Fruit fly (Drosophila melanogaster) whole organism, embryonic: ENCODE data around the gene LysRS.

Source experiments
- Atf-2 ChIP-seq: fragments of 200-800 bp; sonication (Bioruptor generic); optimal IDR thresholded peaks from 2 replicates; lab custom pipeline; 2016; ENCODE audit warnings: missing biosample characterization, missing genetic modification characterization
- CG10267 ChIP-seq: fragments of 200-800 bp; sonication (Bioruptor generic); optimal IDR thresholded peaks from 2 replicates; lab custom pipeline; 2018; ENCODE audit warnings: missing biosample characterization, mild to moderate bottlenecking, missing genetic modification characterization, moderate library complexity
- CG10543 ChIP-seq: fragments of 200-800 bp; sonication (Bioruptor generic); optimal IDR thresholded peaks from 3 replicates; lab custom pipeline; 2017; ENCODE audit warnings: missing biosample characterization, mild to moderate bottlenecking, missing genetic modification characterization, moderate library complexity
- CG12236 ChIP-seq: fragments of 200-800 bp; sonication (Bioruptor generic); optimal IDR thresholded peaks from 2 replicates; lab custom pipeline; 2016; ENCODE audit warnings: missing biosample characterization, missing genetic modification characterization
- CG13287 ChIP-seq: fragments of 200-800 bp; sonication (Bioruptor generic); IDR thresholded peaks from 2 replicates; pipeline ENCODE4 v1.3.6; 2022; ENCODE audit warnings: missing biosample characterization, missing genetic modification characterization; ENCODE audit not compliant: partially characterized antibody
- CG13296 ChIP-seq: fragments of 200-800 bp; sonication (Bioruptor generic); optimal IDR thresholded peaks from 3 replicates; lab custom pipeline; 2018; ENCODE audit warnings: missing biosample characterization, mild to moderate bottlenecking, missing genetic modification characterization
- CG14441 ChIP-seq: fragments of 200-800 bp; sonication (Bioruptor generic); IDR thresholded peaks from 2 replicates; pipeline ENCODE4 v1.3.6; 2022; ENCODE audit warnings: missing biosample characterization, missing genetic modification characterization
- CG14860 ChIP-seq: fragments of 200-800 bp; sonication (Bioruptor generic); IDR thresholded peaks from 3 replicates; pipeline ENCODE4 v1.3.6; 2022; ENCODE audit warnings: missing biosample characterization, missing genetic modification characterization; ENCODE audit not compliant: partially characterized antibody
- CG1602 ChIP-seq: fragments of 200-800 bp; sonication (Bioruptor generic); optimal IDR thresholded peaks from 3 replicates; lab custom pipeline; 2016; ENCODE audit warnings: missing biosample characterization, missing genetic modification characterization
- CG1603 ChIP-seq: fragments of 200-800 bp; sonication (Bioruptor generic); optimal IDR thresholded peaks from 2 replicates; lab custom pipeline; 2019; ENCODE audit warnings: missing biosample characterization, mild to moderate bottlenecking, missing genetic modification characterization, moderate library complexity
- CG30020 ChIP-seq: fragments of 200-800 bp; optimal IDR thresholded peaks from 2 replicates; lab custom pipeline; 2019; ENCODE audit warnings: missing biosample characterization, mild to moderate bottlenecking, missing genetic modification characterization, moderate library complexity
- CG3065 ChIP-seq: fragments of 200-800 bp; sonication (Bioruptor generic); optimal IDR thresholded peaks from 2 replicates; lab custom pipeline; 2016; ENCODE audit warnings: missing biosample characterization, missing genetic modification characterization
- CG31224 ChIP-seq: fragments of 200-800 bp; sonication (Bioruptor generic); IDR thresholded peaks from 2 replicates; pipeline ENCODE4 v1.3.6; 2022; ENCODE audit warnings: missing biosample characterization, missing genetic modification characterization
- CG42726 ChIP-seq: fragments of 200-800 bp; sonication (Bioruptor generic); IDR thresholded peaks from 2 replicates; pipeline ENCODE4 v1.3.6; 2022; ENCODE audit warnings: missing biosample characterization, missing genetic modification characterization; ENCODE audit not compliant: partially characterized antibody
- CG4617 ChIP-seq: fragments of 200-800 bp; sonication (Bioruptor generic); optimal IDR thresholded peaks from 3 replicates; lab custom pipeline; 2016; ENCODE audit warnings: missing biosample characterization, missing genetic modification characterization, borderline replicate concordance
- CG8089 ChIP-seq: fragments of 200-800 bp; sonication (Bioruptor generic); optimal IDR thresholded peaks from 3 replicates; lab custom pipeline; 2016; ENCODE audit warnings: missing biosample characterization, missing genetic modification characterization
- CG8281 ChIP-seq: fragments of 200-800 bp; sonication (Bioruptor generic); optimal IDR thresholded peaks from 2 replicates; lab custom pipeline; 2018; ENCODE audit warnings: missing biosample characterization, mild to moderate bottlenecking, missing genetic modification characterization, moderate library complexity
- CG8765 ChIP-seq: fragments of 200-800 bp; sonication (Bioruptor generic); IDR thresholded peaks from 2 replicates; pipeline ENCODE4 v1.3.6; 2022; ENCODE audit warnings: missing biosample characterization, missing genetic modification characterization
- CrebB ChIP-seq: fragments of 200-800 bp; sonication (Bioruptor generic); optimal IDR thresholded peaks from 3 replicates; lab custom pipeline; 2018; ENCODE audit warnings: missing biosample characterization, mild to moderate bottlenecking, missing genetic modification characterization
- Dad ChIP-seq: fragments of 200-800 bp; sonication (Bioruptor generic); optimal IDR thresholded peaks from 3 replicates; lab custom pipeline; 2016; ENCODE audit warnings: missing biosample characterization, missing genetic modification characterization
- Dip3 ChIP-seq: fragments of 200-800 bp; sonication (Bioruptor generic); optimal IDR thresholded peaks from 3 replicates; lab custom pipeline; 2016; ENCODE audit warnings: missing biosample characterization, missing genetic modification characterization
- Dll ChIP-seq: fragments of 200-800 bp; sonication (Bioruptor generic); IDR thresholded peaks from 4 replicates; pipeline ENCODE4 v1.3.6; 2022; ENCODE audit warnings: missing biosample characterization, missing genetic modification characterization; ENCODE audit not compliant: partially characterized antibody
- HHEX ChIP-seq: fragments of 200-800 bp; sonication (Bioruptor generic); optimal IDR thresholded peaks from 3 replicates; lab custom pipeline; 2017; ENCODE audit warnings: missing biosample characterization, mild to moderate bottlenecking, missing genetic modification characterization, missing genetic modification reagents
- Hr3 ChIP-seq: fragments of 200-800 bp; sonication (Bioruptor generic); optimal IDR thresholded peaks from 3 replicates; lab custom pipeline; 2016; ENCODE audit warnings: missing biosample characterization, missing genetic modification characterization
- MTF-1 ChIP-seq: fragments of 200-800 bp; sonication (Bioruptor generic); optimal IDR thresholded peaks from 2 replicates; lab custom pipeline; 2018; ENCODE audit warnings: missing biosample characterization, mild to moderate bottlenecking, missing genetic modification characterization, borderline replicate concordance
- NC2β ChIP-seq: fragments of 200-800 bp; sonication (Bioruptor generic); optimal IDR thresholded peaks from 2 replicates; lab custom pipeline; 2016; ENCODE audit warnings: missing biosample characterization, missing genetic modification characterization
- Rfx ChIP-seq: fragments of 200-800 bp; sonication (Bioruptor generic); IDR thresholded peaks from 2 replicates; pipeline ENCODE4 v1.3.6; 2022; ENCODE audit warnings: missing biosample characterization, missing genetic modification characterization
- Taf1 ChIP-seq: fragments of 200-800 bp; sonication (Bioruptor generic); IDR thresholded peaks from 2 replicates; pipeline ENCODE4 v1.3.6; 2022; ENCODE audit warnings: missing biosample characterization, missing genetic modification characterization
- YL-1 ChIP-seq: fragments of 200-800 bp; sonication (Bioruptor generic); optimal IDR thresholded peaks from 3 replicates; lab custom pipeline; 2017; ENCODE audit warnings: missing biosample characterization, mild to moderate bottlenecking, missing genetic modification characterization
- bab2 ChIP-seq: fragments of 200-800 bp; sonication (Bioruptor generic); optimal IDR thresholded peaks from 2 replicates; lab custom pipeline; 2016; ENCODE audit warnings: missing biosample characterization, missing genetic modification characterization
- bigmax ChIP-seq: fragments of 200-800 bp; sonication (Bioruptor generic); optimal IDR thresholded peaks from 2 replicates; lab custom pipeline; 2018; ENCODE audit warnings: missing biosample characterization, mild to moderate bottlenecking, missing genetic modification characterization
- bsh ChIP-seq, 2 experiments: fragments of 200-800 bp; sonication (Bioruptor generic); optimal IDR thresholded peaks; 2 replicates each; lab custom pipeline; 2017 to 2018; ENCODE audit warnings: mild to moderate bottlenecking in 2 of 2, missing biosample characterization in 2 of 2, missing genetic modification characterization in 2 of 2, moderate library complexity in 1 of 2
- chinmo ChIP-seq: fragments of 200-800 bp; sonication (Bioruptor generic); IDR thresholded peaks from 4 replicates; pipeline ENCODE4 v1.3.6; 2022; ENCODE audit warnings: missing biosample characterization, missing genetic modification characterization; ENCODE audit not compliant: partially characterized antibody
- dm ChIP-seq: fragments of 200-800 bp; sonication (Bioruptor generic); optimal IDR thresholded peaks from 3 replicates; lab custom pipeline; 2016; ENCODE audit warnings: missing biosample characterization, missing genetic modification characterization
- fd64A ChIP-seq: fragments of 200-800 bp; sonication (Bioruptor generic); optimal IDR thresholded peaks from 3 replicates; lab custom pipeline; 2018; ENCODE audit warnings: missing biosample characterization, mild to moderate bottlenecking, missing genetic modification characterization
- fru ChIP-seq: fragments of >200 bp; optimal IDR thresholded peaks from 2 replicates; lab custom pipeline; 2017
- ftz-f1 ChIP-seq: fragments of 200-800 bp; sonication (Bioruptor generic); optimal IDR thresholded peaks from 2 replicates; lab custom pipeline; 2016; ENCODE audit warnings: missing biosample characterization, missing genetic modification characterization
- hth ChIP-seq: fragments of >200 bp; optimal IDR thresholded peaks from 2 replicates; lab custom pipeline; 2017; ENCODE audit warnings: inconsistent platforms
- jumu ChIP-seq: fragments of 200-800 bp; sonication (Bioruptor generic); optimal IDR thresholded peaks from 3 replicates; lab custom pipeline; 2016; ENCODE audit warnings: missing biosample characterization, missing genetic modification characterization
- lmd ChIP-seq: fragments of 200-800 bp; sonication (Bioruptor generic); IDR thresholded peaks from 2 replicates; pipeline ENCODE4 v1.3.6; 2022; ENCODE audit warnings: missing biosample characterization, missing genetic modification characterization
- nerfin-1 ChIP-seq: fragments of 200-800 bp; sonication (Bioruptor generic); optimal IDR thresholded peaks from 3 replicates; lab custom pipeline; 2019; ENCODE audit warnings: missing biosample characterization, mild to moderate bottlenecking, missing genetic modification characterization, moderate library complexity
- org-1 ChIP-seq: fragments of 200-800 bp; sonication (Bioruptor generic); optimal IDR thresholded peaks from 2 replicates; lab custom pipeline; 2017; ENCODE audit warnings: missing biosample characterization, missing genetic modification characterization
- pzg ChIP-seq: fragments of 200-800 bp; sonication (Bioruptor generic); optimal IDR thresholded peaks from 3 replicates; lab custom pipeline; 2018; ENCODE audit warnings: missing biosample characterization, mild to moderate bottlenecking, missing genetic modification characterization, moderate library complexity
- scrt ChIP-seq: fragments of 200-800 bp; sonication (Bioruptor generic); optimal IDR thresholded peaks from 2 replicates; lab custom pipeline; 2018; ENCODE audit warnings: missing biosample characterization, mild to moderate bottlenecking, missing genetic modification characterization, moderate library complexity
- sd ChIP-seq: fragments of 200-800 bp; sonication (Bioruptor generic); optimal IDR thresholded peaks from 3 replicates; lab custom pipeline; 2018; ENCODE audit warnings: missing biosample characterization, mild to moderate bottlenecking, missing genetic modification characterization, moderate library complexity
- shn ChIP-seq: fragments of 200-800 bp; sonication (Bioruptor generic); optimal IDR thresholded peaks from 3 replicates; lab custom pipeline; 2016; ENCODE audit warnings: missing biosample characterization, missing genetic modification characterization
- slou ChIP-seq: fragments of 200-800 bp; sonication (Bioruptor generic); optimal IDR thresholded peaks from 3 replicates; lab custom pipeline; 2016; ENCODE audit warnings: missing biosample characterization, missing genetic modification characterization
- sna ChIP-seq: fragments of 200-800 bp; sonication (Bioruptor generic); IDR thresholded peaks from 2 replicates; pipeline ENCODE4 v1.3.6; 2022; ENCODE audit warnings: missing biosample characterization, missing genetic modification characterization; ENCODE audit not compliant: partially characterized antibody
- unc-4 ChIP-seq: fragments of 200-800 bp; sonication (Bioruptor generic); IDR thresholded peaks from 2 replicates; pipeline ENCODE4 v1.3.6; 2022; ENCODE audit warnings: missing biosample characterization, missing genetic modification characterization; ENCODE audit not compliant: partially characterized antibody
- unpg ChIP-seq: fragments of 200-800 bp; sonication (Bioruptor generic); optimal IDR thresholded peaks from 3 replicates; lab custom pipeline; 2018; ENCODE audit warnings: missing biosample characterization, mild to moderate bottlenecking, missing genetic modification characterization, moderate library complexity
- vnd ChIP-seq: fragments of 200-800 bp; sonication (Bioruptor generic); IDR thresholded peaks from 3 replicates; pipeline ENCODE4 v1.3.6; 2022; ENCODE audit warnings: missing biosample characterization, missing genetic modification characterization; ENCODE audit not compliant: partially characterized antibody

The LysRS gene

DNA sequence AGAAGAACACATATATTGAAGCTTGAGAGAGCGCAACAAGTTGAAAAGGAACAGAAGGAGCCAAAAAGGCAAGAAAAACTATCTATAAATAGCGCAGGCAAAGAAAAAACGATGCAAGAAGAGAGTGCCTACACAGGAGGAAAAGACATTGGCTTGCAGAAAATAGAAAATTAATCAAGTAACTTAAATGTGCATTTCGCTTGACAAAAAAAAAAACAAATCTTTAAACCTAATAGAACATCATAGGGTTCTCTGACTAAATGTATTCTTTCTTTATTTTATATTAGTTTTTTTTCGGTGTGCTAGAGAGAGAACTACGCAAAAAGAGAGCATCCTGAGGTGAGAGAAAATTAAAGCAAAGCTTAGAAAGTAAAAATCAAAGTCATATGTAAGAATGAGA lies 41.4 kb upstream of the LysRS start:
- no peak for TF ChIP-seq Rfx
- no peak for TF ChIP-seq CG30020 (tag; lab: Kevin White, UChicago)
- TF ChIP-seq CG8765 (GFP tag; lab: Robert Waterston, UW) = no peak
- no peak for TF ChIP-seq CG12236 (GFP tag; lab: Kevin White, UChicago)
- TF ChIP-seq fru (lab: Kevin White, UChicago) = no peak
- TF ChIP-seq CrebB (tag; lab: Kevin White, UChicago) = no peak
- peak; percentile 52 for TF ChIP-seq NC2β (GFP tag; lab: Kevin White, UChicago)
- no peak for TF ChIP-seq slou
- TF ChIP-seq CG31224 (GFP tag; lab: Robert Waterston, UW) = no peak
- TF ChIP-seq hth (lab: Kevin White, UChicago) = no peak
- no peak for TF ChIP-seq org-1 (GFP tag; lab: Kevin White, UChicago)
- TF ChIP-seq CG3065 (GFP tag; lab: Kevin White, UChicago) = no peak
- TF ChIP-seq Hr3 (GFP tag; lab: Kevin White, UChicago) = peak; percentile 27
- TF ChIP-seq unpg = peak; percentile 54
- TF ChIP-seq Atf-2 = peak; percentile 22
- TF ChIP-seq CG1602 (GFP tag; lab: Kevin White, UChicago) = peak; percentile 45
- no peak for TF ChIP-seq CG13296 (GFP tag; lab: Kevin White, UChicago)
- no peak for TF ChIP-seq bab2
- TF ChIP-seq Taf1 (GFP tag; lab: Robert Waterston, UW) = no peak
- TF ChIP-seq vnd (GFP tag; lab: Robert Waterston, UW) = no peak
- TF ChIP-seq nerfin-1 (tag; lab: Kevin White, UChicago) = no peak
- no peak for TF ChIP-seq sna (GFP tag; lab: Robert Waterston, UW)
- no peak for TF ChIP-seq bigmax (GFP tag; lab: Kevin White, UChicago)
- TF ChIP-seq fd64A (GFP tag; lab: Kevin White, UChicago) = no peak
- no peak for TF ChIP-seq CG14441
- TF ChIP-seq Dll = no peak
- TF ChIP-seq HHEX (GFP tag; lab: Kevin White, UChicago) = no peak
- no peak for TF ChIP-seq shn (GFP tag; lab: Kevin White, UChicago)
- no peak for TF ChIP-seq ftz-f1 (GFP tag; lab: Kevin White, UChicago)
- TF ChIP-seq YL-1 (GFP tag; lab: Kevin White, UChicago) = no peak
- TF ChIP-seq jumu (GFP tag; lab: Kevin White, UChicago) = no peak
- no peak for TF ChIP-seq sd (tag; lab: Kevin White, UChicago)
- no peak for TF ChIP-seq CG42726 (GFP tag; lab: Robert Waterston, UW)
- TF ChIP-seq CG10267 = peak; percentile 57
- no peak for TF ChIP-seq CG4617 (GFP tag; lab: Kevin White, UChicago)
- TF ChIP-seq Dad = no peak
- no peak for TF ChIP-seq CG8089 (GFP tag; lab: Kevin White, UChicago)
- no peak for TF ChIP-seq dm (GFP tag; lab: Kevin White, UChicago)
- TF ChIP-seq CG14860 (GFP tag; lab: Robert Waterston, UW) = no peak
- TF ChIP-seq MTF-1 (GFP tag; lab: Kevin White, UChicago) = no peak
- TF ChIP-seq chinmo (GFP tag; lab: Robert Waterston, UW) = no peak
- TF ChIP-seq CG8281 (tag; lab: Kevin White, UChicago) = no peak
- peak; percentile 41; the same call in 1 of the 2 replicates for TF ChIP-seq lmd (GFP tag; lab: Robert Waterston, UW)
- no peak for TF ChIP-seq CG1603 (tag; lab: Kevin White, UChicago)
- no peak for TF ChIP-seq CG10543 (GFP tag; lab: Kevin White, UChicago)
- TF ChIP-seq bsh (GFP tag; optimal IDR thresholded peaks at IDR 0.05; lab: Kevin White, UChicago) = peak; percentile 80 to 92
- no peak for TF ChIP-seq Dip3 (GFP tag; lab: Kevin White, UChicago)
- TF ChIP-seq CG13287 (GFP tag; lab: Robert Waterston, UW) = no peak
- TF ChIP-seq scrt (GFP tag; lab: Kevin White, UChicago) = no peak
- no peak for TF ChIP-seq pzg (GFP tag; lab: Kevin White, UChicago)
- TF ChIP-seq unc-4 (GFP tag; lab: Robert Waterston, UW) = no peak
